Fruit fly (Drosophila melanogaster) whole organism, embryonic: Measurements from ENCODE around the gene CG8526.

Experiments used
- Abd-B ChIP-seq: fragments of 200-800 bp; sonication (Bioruptor generic); optimal IDR thresholded peaks from 2 replicates; lab custom pipeline; 2018; ENCODE audit warnings: missing biosample characterization, mild to moderate bottlenecking, missing genetic modification characterization, moderate library complexity
- Atf6 ChIP-seq: fragments of 200-800 bp; sonication (Bioruptor generic); IDR thresholded peaks from 2 replicates; pipeline ENCODE4 v1.3.6; 2022; ENCODE audit warnings: missing biosample characterization, missing genetic modification characterization
- Bgb ChIP-seq: fragments of 200-800 bp; sonication (Bioruptor generic); IDR thresholded peaks from 2 replicates; pipeline ENCODE4 v1.3.6; 2022; ENCODE audit warnings: missing biosample characterization, missing genetic modification characterization; ENCODE audit not compliant: partially characterized antibody
- Blimp-1 ChIP-seq: fragments of 200-800 bp; sonication (Bioruptor generic); optimal IDR thresholded peaks from 3 replicates; lab custom pipeline; 2018; ENCODE audit warnings: missing biosample characterization, missing genetic modification characterization, mild to moderate bottlenecking, moderate library complexity, missing genetic modification reagents
- CG10565 ChIP-seq: fragments of 200-800 bp; sonication (Bioruptor generic); optimal IDR thresholded peaks from 3 replicates; lab custom pipeline; 2016; ENCODE audit warnings: missing biosample characterization, mild to moderate bottlenecking, missing genetic modification characterization
- CG12219 ChIP-seq: fragments of 200-800 bp; sonication (Bioruptor generic); optimal IDR thresholded peaks from 3 replicates; lab custom pipeline; 2018; ENCODE audit warnings: missing biosample characterization, mild to moderate bottlenecking, missing genetic modification characterization
- CG13775 ChIP-seq: fragments of 200-800 bp; sonication (Bioruptor generic); optimal IDR thresholded peaks from 3 replicates; lab custom pipeline; 2017; ENCODE audit warnings: missing biosample characterization, mild to moderate bottlenecking, missing genetic modification characterization
- CG14667 ChIP-seq: fragments of 200-800 bp; sonication (Bioruptor generic); IDR thresholded peaks from 2 replicates; pipeline ENCODE4 v1.3.6; 2022; ENCODE audit warnings: missing biosample characterization, missing genetic modification characterization
- CG15479 ChIP-seq: fragments of 200-800 bp; sonication (Bioruptor generic); optimal IDR thresholded peaks from 3 replicates; lab custom pipeline; 2019; ENCODE audit warnings: missing biosample characterization, mild to moderate bottlenecking, missing genetic modification characterization, moderate library complexity
- CG15696 ChIP-seq: fragments of 200-800 bp; sonication (Bioruptor generic); optimal IDR thresholded peaks from 2 replicates; lab custom pipeline; 2019; ENCODE audit warnings: missing biosample characterization, mild to moderate bottlenecking, missing genetic modification characterization, moderate library complexity
- CG17361 ChIP-seq: fragments of 200-800 bp; sonication (Bioruptor generic); IDR thresholded peaks from 3 replicates; pipeline ENCODE4 v1.3.6; 2022; ENCODE audit warnings: missing biosample characterization, missing genetic modification characterization
- CG17829 ChIP-seq: fragments of 200-800 bp; optimal IDR thresholded peaks from 2 replicates; lab custom pipeline; 2019; ENCODE audit warnings: missing biosample characterization, mild to moderate bottlenecking, missing genetic modification characterization, moderate library complexity
- CG1832 ChIP-seq: fragments of 200-800 bp; sonication (Bioruptor generic); optimal IDR thresholded peaks from 2 replicates; lab custom pipeline; 2017; ENCODE audit warnings: missing biosample characterization, mild to moderate bottlenecking, missing genetic modification characterization, inconsistent platforms
- CG18476 ChIP-seq: fragments of 200-800 bp; sonication (Bioruptor generic); optimal IDR thresholded peaks from 2 replicates; lab custom pipeline; 2016; ENCODE audit warnings: missing biosample characterization, mild to moderate bottlenecking, missing genetic modification characterization
- CG2678 ChIP-seq: fragments of 200-800 bp; sonication (Bioruptor generic); optimal IDR thresholded peaks from 3 replicates; lab custom pipeline; 2019; ENCODE audit warnings: missing biosample characterization, mild to moderate bottlenecking, missing genetic modification characterization, moderate library complexity
- CG30403 ChIP-seq: fragments of 200-800 bp; sonication (Bioruptor generic); optimal IDR thresholded peaks from 3 replicates; lab custom pipeline; 2016; ENCODE audit warnings: missing biosample characterization, missing genetic modification characterization
- CG31224 ChIP-seq: fragments of 200-800 bp; sonication (Bioruptor generic); IDR thresholded peaks from 2 replicates; pipeline ENCODE4 v1.3.6; 2022; ENCODE audit warnings: missing biosample characterization, missing genetic modification characterization
- CG34376 ChIP-seq: fragments of 200-800 bp; sonication (Bioruptor generic); optimal IDR thresholded peaks from 2 replicates; lab custom pipeline; 2018; ENCODE audit warnings: missing biosample characterization, mild to moderate bottlenecking, missing genetic modification characterization
- CG34422 ChIP-seq: fragments of 200-800 bp; sonication (Bioruptor generic); IDR thresholded peaks from 3 replicates; pipeline ENCODE4 v1.3.6; 2022; ENCODE audit warnings: missing biosample characterization, missing genetic modification characterization
- CG3838 ChIP-seq: fragments of 200-800 bp; sonication (Bioruptor generic); optimal IDR thresholded peaks from 3 replicates; lab custom pipeline; 2016; ENCODE audit warnings: missing biosample characterization, missing genetic modification characterization
- CG6683 ChIP-seq: fragments of 200-800 bp; sonication (Bioruptor generic); optimal IDR thresholded peaks from 2 replicates; lab custom pipeline; 2017; ENCODE audit warnings: missing biosample characterization, mild to moderate bottlenecking, missing genetic modification characterization, missing genetic modification reagents
- CkIIα-i1 ChIP-seq: fragments of 200-800 bp; sonication (Bioruptor generic); IDR thresholded peaks from 2 replicates; pipeline ENCODE4 v1.3.6; 2022; ENCODE audit warnings: missing biosample characterization, missing genetic modification characterization
- D ChIP-seq, 2 experiments: fragments of 200-800 bp in 1 of 2; fragments of >200 bp in 1 of 2; sonication (Bioruptor generic) in 1 of 2; optimal IDR thresholded peaks; 2 replicates in 1 of 2; 3 replicates in 1 of 2; lab custom pipeline; 2017; ENCODE audit warnings: mild to moderate bottlenecking in 1 of 2, missing biosample characterization in 1 of 2, missing genetic modification characterization in 1 of 2, missing genetic modification reagents in 1 of 2
- E2f2 ChIP-seq: fragments of 200-800 bp; sonication (Bioruptor generic); IDR thresholded peaks from 2 replicates; pipeline ENCODE4 v1.3.6; 2022; ENCODE audit warnings: missing biosample characterization, missing genetic modification characterization
- Elba2 ChIP-seq: fragments of 200-800 bp; sonication (Bioruptor generic); optimal IDR thresholded peaks from 3 replicates; lab custom pipeline; 2016; ENCODE audit warnings: missing biosample characterization, missing genetic modification characterization
- HLH3B ChIP-seq: fragments of 200-800 bp; sonication (Bioruptor generic); IDR thresholded peaks from 2 replicates; pipeline ENCODE4 v1.3.6; 2022; ENCODE audit warnings: missing biosample characterization, missing genetic modification characterization
- HLH4C ChIP-seq: fragments of 200-800 bp; sonication (Bioruptor generic); IDR thresholded peaks from 3 replicates; pipeline ENCODE4 v1.3.6; 2022; ENCODE audit warnings: missing biosample characterization, missing genetic modification characterization; ENCODE audit not compliant: partially characterized antibody
- HmgD ChIP-seq: fragments of 200-800 bp; sonication (Bioruptor generic); optimal IDR thresholded peaks from 3 replicates; lab custom pipeline; 2016; ENCODE audit warnings: missing biosample characterization, missing genetic modification characterization
- Hmx ChIP-seq: fragments of 200-800 bp; sonication (Bioruptor generic); optimal IDR thresholded peaks from 2 replicates; lab custom pipeline; 2016; ENCODE audit warnings: missing biosample characterization, missing genetic modification characterization
- NC2α ChIP-seq: fragments of 200-800 bp; sonication (Bioruptor generic); optimal IDR thresholded peaks from 2 replicates; lab custom pipeline; 2016; ENCODE audit warnings: missing biosample characterization, missing genetic modification characterization
- az2 ChIP-seq: fragments of 200-800 bp; sonication (Bioruptor generic); optimal IDR thresholded peaks from 3 replicates; lab custom pipeline; 2016; ENCODE audit warnings: missing biosample characterization, missing genetic modification characterization
- bbx ChIP-seq: fragments of 200-800 bp; sonication (Bioruptor generic); IDR thresholded peaks from 2 replicates; pipeline ENCODE4 v1.3.6; 2022; ENCODE audit warnings: missing biosample characterization, missing genetic modification characterization; ENCODE audit not compliant: partially characterized antibody
- bowl ChIP-seq: fragments of 200-800 bp; sonication (Bioruptor generic); IDR thresholded peaks from 2 replicates; pipeline ENCODE4 v1.3.6; 2022; ENCODE audit warnings: missing biosample characterization, missing genetic modification characterization
- chm ChIP-seq: fragments of 200-800 bp; sonication (Bioruptor generic); IDR thresholded peaks from 2 replicates; pipeline ENCODE4 v1.3.6; 2022; ENCODE audit warnings: missing biosample characterization, missing genetic modification characterization
- crc ChIP-seq: fragments of 200-800 bp; sonication (Bioruptor generic); optimal IDR thresholded peaks from 2 replicates; lab custom pipeline; 2016; ENCODE audit warnings: missing biosample characterization, missing genetic modification characterization
- dm ChIP-seq: fragments of 200-800 bp; sonication (Bioruptor generic); optimal IDR thresholded peaks from 3 replicates; lab custom pipeline; 2016; ENCODE audit warnings: missing biosample characterization, missing genetic modification characterization
- esg ChIP-seq: fragments of 200-800 bp; sonication (Bioruptor generic); conservative IDR thresholded peaks from 2 replicates; pipeline ENCODE4 v1.3.6; 2022; ENCODE audit warnings: missing biosample characterization, missing genetic modification characterization
- fru ChIP-seq: fragments of >200 bp; optimal IDR thresholded peaks from 2 replicates; lab custom pipeline; 2017
- gsb ChIP-seq: fragments of 200-800 bp; sonication (Bioruptor generic); IDR thresholded peaks from 2 replicates; pipeline ENCODE4 v1.3.6; 2022; ENCODE audit warnings: missing biosample characterization, missing genetic modification characterization
- hbn ChIP-seq: fragments of 200-800 bp; sonication (Bioruptor generic); IDR thresholded peaks from 2 replicates; pipeline ENCODE4 v1.3.6; 2022; ENCODE audit warnings: missing biosample characterization, missing genetic modification characterization; ENCODE audit not compliant: partially characterized antibody
- ken ChIP-seq: fragments of 200-800 bp; sonication (Bioruptor generic); IDR thresholded peaks from 3 replicates; pipeline ENCODE4 v1.3.6; 2022; ENCODE audit warnings: missing biosample characterization, missing genetic modification characterization
- pan ChIP-seq, 4 experiments: fragments of >200 bp in 3 of 4; fragments of 200-800 bp in 1 of 4; sonication (Bioruptor generic) in 1 of 4; optimal IDR thresholded peaks in 3 of 4; IDR thresholded peaks in 1 of 4; 2 replicates each; pipeline versions ENCODE4 v1.3.6 to Lab custom; 2017 to 2022; ENCODE audit warnings: missing biosample characterization in 2 of 4, missing genetic modification characterization in 2 of 4, mixed read lengths in 1 of 4
- peb ChIP-seq: fragments of 200-800 bp; sonication (Bioruptor generic); IDR thresholded peaks from 2 replicates; pipeline ENCODE4 v1.3.6; 2022; ENCODE audit warnings: missing biosample characterization, missing genetic modification characterization
- pum ChIP-seq: fragments of 200-800 bp; sonication (Bioruptor generic); optimal IDR thresholded peaks from 2 replicates; lab custom pipeline; 2016; ENCODE audit warnings: missing biosample characterization, missing genetic modification characterization
- pzg ChIP-seq: fragments of 200-800 bp; sonication (Bioruptor generic); optimal IDR thresholded peaks from 3 replicates; lab custom pipeline; 2018; ENCODE audit warnings: missing biosample characterization, mild to moderate bottlenecking, missing genetic modification characterization, moderate library complexity
- slou ChIP-seq: fragments of 200-800 bp; sonication (Bioruptor generic); optimal IDR thresholded peaks from 3 replicates; lab custom pipeline; 2016; ENCODE audit warnings: missing biosample characterization, missing genetic modification characterization
- tup ChIP-seq: fragments of 200-800 bp; sonication (Bioruptor generic); optimal IDR thresholded peaks from 2 replicates; lab custom pipeline; 2016; ENCODE audit warnings: missing biosample characterization, mild to moderate bottlenecking, missing genetic modification characterization, moderate library complexity

The CG8526 gene

DNA sequence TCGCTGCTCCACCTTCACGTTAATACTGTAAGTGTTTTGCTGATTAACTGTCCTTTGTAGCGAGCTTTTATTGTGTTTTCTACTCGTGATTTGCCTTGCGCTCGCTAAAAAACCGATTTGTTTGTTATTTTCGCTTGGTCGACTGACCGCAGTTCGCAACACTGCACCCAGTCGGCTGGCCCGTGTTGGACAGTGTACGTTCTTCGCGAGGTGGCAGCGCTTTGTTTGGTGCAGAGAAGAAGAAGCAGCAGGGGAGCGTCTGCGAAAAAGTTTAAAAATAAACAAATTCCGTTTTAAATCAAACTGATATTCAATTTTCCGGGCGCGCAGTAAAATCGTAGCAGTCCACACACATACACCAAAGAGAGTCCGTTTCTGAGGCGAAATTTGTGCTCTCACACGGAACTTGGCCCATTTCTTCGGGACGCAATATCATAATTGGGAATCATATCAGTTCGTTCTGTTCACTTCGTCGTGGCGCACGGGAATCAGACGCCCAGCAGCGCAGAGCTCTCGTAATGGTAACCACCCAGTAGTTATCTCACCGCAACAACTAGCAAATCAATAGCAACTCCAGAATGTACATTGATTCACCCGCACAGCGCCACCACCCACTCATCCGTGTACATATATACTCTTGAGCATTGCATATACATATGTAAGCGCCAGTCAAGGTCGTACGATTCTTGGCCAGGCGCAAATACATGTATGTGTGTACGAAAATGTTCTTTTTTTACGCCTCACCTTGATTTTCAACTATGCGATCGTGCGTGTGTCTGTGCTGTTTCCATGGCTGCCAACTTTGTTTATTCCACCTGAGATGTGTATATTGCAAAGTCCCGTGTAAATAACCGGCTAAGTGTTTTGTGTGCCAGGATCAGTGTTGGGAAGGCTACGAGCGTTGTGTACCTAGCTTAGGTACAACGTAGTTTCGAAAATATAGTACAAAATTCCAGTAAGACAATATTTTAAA is 33.2 kb upstream of the CG8526 start, which contains the start of gene Naa80 (continued):
- TF ChIP-seq CG15479: no peak
- TF ChIP-seq dm (GFP tag; lab: Kevin White, UChicago): peak; percentile 67
- TF ChIP-seq bowl: no peak
- TF ChIP-seq CG17361 (GFP tag; lab: Robert Waterston, UW): 0 out of 3 replicates have a peak, but pooled peaks have one; percentile 10
- TF ChIP-seq az2 (GFP tag; lab: Kevin White, UChicago): peak; percentile 44
- TF ChIP-seq NC2α: peak; percentile 57
- TF ChIP-seq chm: peak; percentile 32; the same call in 1 of the 2 replicates
- no peak; the same call in 1 of the 2 replicates for TF ChIP-seq CG14667 (GFP tag; lab: Robert Waterston, UW)
- TF ChIP-seq CG2678 (tag; lab: Kevin White, UChicago): no peak
- TF ChIP-seq gsb (GFP tag; lab: Robert Waterston, UW): no peak; the same call in 1 of the 2 replicates
- peak; percentile 53 for TF ChIP-seq CG15696 (tag; lab: Kevin White, UChicago)
- TF ChIP-seq tup: peak; percentile 58
- peak; percentile 22 for TF ChIP-seq crc (GFP tag; lab: Kevin White, UChicago)
- TF ChIP-seq bbx: peak; percentile 65
- peak; percentile 76 for TF ChIP-seq CG31224
- no peak for TF ChIP-seq pan (optimal IDR thresholded peaks at IDR 0.05; lab: Kevin White, UChicago)
- peak in 1 of 2 experiments; percentile 54 for TF ChIP-seq pan (GFP tag; optimal IDR thresholded peaks at IDR 0.05 in 1 of 2, IDR thresholded peaks at IDR 0.05 in 1 of 2)
- TF ChIP-seq CkIIα-i1 (GFP tag; lab: Robert Waterston, UW): no peak
- no peak for TF ChIP-seq CG6683 (GFP tag; lab: Kevin White, UChicago)
- no peak for TF ChIP-seq CG1832 (GFP tag; lab: Kevin White, UChicago)
- TF ChIP-seq pum (GFP tag; lab: Kevin White, UChicago): peak; percentile 78
- TF ChIP-seq E2f2: peak; percentile 84
- peak; percentile 80 for TF ChIP-seq CG34422 (GFP tag; lab: Robert Waterston, UW)
- TF ChIP-seq D (optimal IDR thresholded peaks at IDR 0.05; lab: Kevin White, UChicago): no peak
- TF ChIP-seq D (GFP tag; optimal IDR thresholded peaks at IDR 0.05; lab: Kevin White, UChicago): no peak
- peak; percentile 29; the same call in 1 of the 2 replicates for TF ChIP-seq Atf6 (GFP tag; lab: Robert Waterston, UW)
- TF ChIP-seq Hmx (GFP tag; lab: Kevin White, UChicago): no peak
- TF ChIP-seq CG18476: peak; percentile 43
- peak; percentile 58 for TF ChIP-seq CG17829 (tag; lab: Kevin White, UChicago)
- peak; percentile 85 for TF ChIP-seq HmgD (GFP tag; lab: Kevin White, UChicago)
- TF ChIP-seq HLH4C (GFP tag; lab: Robert Waterston, UW): 0 out of 3 replicates have a peak, but pooled peaks have one; percentile 23
- peak; percentile 94 for TF ChIP-seq pzg (GFP tag; lab: Kevin White, UChicago)
- TF ChIP-seq CG10565: no peak
- TF ChIP-seq peb (GFP tag; lab: Robert Waterston, UW): no peak
- TF ChIP-seq CG12219 (GFP tag; lab: Kevin White, UChicago): no peak
- TF ChIP-seq fru: no peak
- TF ChIP-seq Bgb: peak; percentile 66
- peak; percentile 50 for TF ChIP-seq CG34376 (GFP tag; lab: Kevin White, UChicago)
- TF ChIP-seq hbn (GFP tag; lab: Robert Waterston, UW): no peak
- peak; percentile 82 for TF ChIP-seq ken (GFP tag; lab: Robert Waterston, UW)
- no peak for TF ChIP-seq slou (GFP tag; lab: Kevin White, UChicago)
- peak; percentile 15 for TF ChIP-seq Abd-B
- TF ChIP-seq CG30403 (GFP tag; lab: Kevin White, UChicago): peak; percentile 58
- TF ChIP-seq esg (GFP tag; lab: Robert Waterston, UW): no peak
- peak; percentile 58 for TF ChIP-seq HLH3B
- TF ChIP-seq Blimp-1 (GFP tag; lab: Kevin White, UChicago): no peak
- TF ChIP-seq CG13775 (GFP tag; lab: Kevin White, UChicago): peak; percentile 9
- TF ChIP-seq Elba2 (GFP tag; lab: Kevin White, UChicago): no peak
- TF ChIP-seq CG3838 (GFP tag; lab: Kevin White, UChicago): no peak
